Worm (Caenorhabditis elegans) whole organism, young adult: ENCODE measurements around the gene F32D8.14.

Source experiments
- F52B5.7 ChIP-seq: sonication (generic microtip); optimal IDR thresholded peaks from 2 replicates; lab custom pipeline; 2016; ENCODE audit warnings: mild to moderate bottlenecking, missing genetic modification characterization, missing compliant biosample characterization
- ama-1 ChIP-seq, 3 experiments: fragments of 150-350 bp in 1 of 3; sonication (generic microtip) in 2 of 3; optimal IDR thresholded peaks; 2 replicates each; lab custom pipeline; 2014 to 2018; ENCODE audit warnings: missing biosample characterization in 2 of 3, missing genetic modification characterization in 2 of 3, missing genetic modification reagents in 2 of 3
- athp-1 ChIP-seq: sonication (generic microtip); optimal IDR thresholded peaks from 2 replicates; lab custom pipeline; 2017; ENCODE audit warnings: mild to moderate bottlenecking, missing genetic modification characterization, missing compliant biosample characterization
- cebp-2 ChIP-seq: fragments of 200-800 bp; sonication (Bioruptor generic); IDR thresholded peaks from 2 replicates; pipeline ENCODE4 v1.3.6; 2022; ENCODE audit warnings: missing genetic modification characterization, missing compliant biosample characterization
- dpff-1 ChIP-seq: sonication (generic microtip); optimal IDR thresholded peaks from 2 replicates; lab custom pipeline; 2017; ENCODE audit warnings: mild to moderate bottlenecking, missing genetic modification characterization, missing compliant biosample characterization
- lsy-27 ChIP-seq: sonication (generic microtip); optimal IDR thresholded peaks from 2 replicates; lab custom pipeline; 2017; ENCODE audit warnings: missing genetic modification characterization, mild to moderate bottlenecking, missing compliant biosample characterization, antibody characterized with exemption, missing genotype, borderline replicate concordance; ENCODE audit not compliant: insufficient read depth
- mcd-1 ChIP-seq: fragments of 200-800 bp; sonication (Bioruptor generic); IDR thresholded peaks from 2 replicates; pipeline ENCODE4 v1.3.6; 2022; ENCODE audit warnings: missing genetic modification reagents, missing genetic modification characterization, missing compliant biosample characterization
- mxl-1 ChIP-seq: sonication (generic microtip); optimal IDR thresholded peaks from 2 replicates; lab custom pipeline; 2016; ENCODE audit warnings: missing genetic modification characterization, missing compliant biosample characterization
- nhr-120 ChIP-seq: fragments of 200-800 bp; sonication (Bioruptor generic); IDR thresholded peaks from 2 replicates; pipeline ENCODE4 v1.3.6; 2022; ENCODE audit warnings: missing genetic modification characterization, missing compliant biosample characterization
- snpc-1.1 ChIP-seq: sonication (generic microtip); optimal IDR thresholded peaks from 2 replicates; lab custom pipeline; 2017; ENCODE audit warnings: missing genetic modification characterization, mild to moderate bottlenecking, missing compliant biosample characterization, antibody characterized with exemption, moderate library complexity, missing genotype, missing genetic modification reagents; ENCODE audit not compliant: insufficient read depth
- snpc-4 ChIP-seq, 5 experiments: fragments of 150-350 bp in 1 of 5; sonication (generic microtip) in 4 of 5; optimal IDR thresholded peaks; 2 replicates each; lab custom pipeline; 2014 to 2018; ENCODE audit warnings: missing genetic modification characterization in 5 of 5, missing biosample characterization in 3 of 5, antibody characterized with exemption in 2 of 5, mild to moderate bottlenecking in 2 of 5, missing compliant biosample characterization in 2 of 5, missing genotype in 2 of 5, moderate library complexity in 2 of 5, missing genetic modification reagents in 1 of 5
- ztf-22 ChIP-seq: fragments of 200-800 bp; sonication (Bioruptor generic); optimal IDR thresholded peaks from 2 replicates; lab custom pipeline; 2018; ENCODE audit warnings: mild to moderate bottlenecking, missing genetic modification characterization, moderate library complexity, missing compliant biosample characterization
- ztf-6 ChIP-seq: fragments of 200-800 bp; sonication (Bioruptor generic); IDR thresholded peaks from 2 replicates; pipeline ENCODE4 v1.3.6; 2022; ENCODE audit warnings: missing genetic modification reagents, missing genetic modification characterization, missing compliant biosample characterization

- TF ChIP-seq dpff-1 (tag; lab: Kevin White, UChicago) (no peak), lsy-27 (tag; lab: Kevin White, UChicago) (no peak), mxl-1 (no peak), cebp-2 (GFP tag; lab: Robert Waterston, UW) (no peak), athp-1 (tag; lab: Kevin White, UChicago) (no peak), F52B5.7 (tag; lab: Kevin White, UChicago) (no peak), mcd-1 (GFP tag; lab: Robert Waterston, UW) (no peak), snpc-1.1 (tag; lab: Kevin White, UChicago) (no peak), ama-1 (optimal IDR thresholded peaks at IDR 0.05; lab: Kevin White, UChicago) (no peak), ama-1 (GFP tag; optimal IDR thresholded peaks at IDR 0.05; lab: Kevin White, UChicago) (no peak), snpc-4 (GFP tag; optimal IDR thresholded peaks at IDR 0.05; lab: Kevin White, UChicago) (no peak), snpc-4 (tag; optimal IDR thresholded peaks at IDR 0.05; lab: Kevin White, UChicago) (no peak), nhr-120 (GFP tag; lab: Robert Waterston, UW) (no peak), ztf-22 (GFP tag; lab: Kevin White, UChicago) (peak; percentile 25), ztf-6 (GFP tag; lab: Robert Waterston, UW) (no peak)
Measured at ce11 chrV:10877808-10878600, 16.6 kb downstream of the F32D8.14 start.
